Worm (Caenorhabditis elegans) whole organism, young adult: ENCODE measurements around the gene E01G4.5.
A peak's percentile ranks its signal among the peaks of the same experiment; 100 is the strongest.

Experiments used
- D2030.7 ChIP-seq: fragments of 200-800 bp; sonication (Bioruptor generic); IDR thresholded peaks from 2 replicates; pipeline ENCODE4 v1.3.6; 2022; ENCODE audit warnings: missing genetic modification reagents, missing genetic modification characterization, missing compliant biosample characterization
- F10E7.11 ChIP-seq: sonication (generic microtip); optimal IDR thresholded peaks from 2 replicates; lab custom pipeline; 2017; ENCODE audit warnings: mild to moderate bottlenecking, missing genetic modification characterization, moderate library complexity, missing compliant biosample characterization
- F22D6.2 ChIP-seq: sonication (generic microtip); optimal IDR thresholded peaks from 2 replicates; lab custom pipeline; 2016; ENCODE audit warnings: mild to moderate bottlenecking, missing genetic modification characterization, missing compliant biosample characterization
- K12H6.12 ChIP-seq: fragments of 200-800 bp; sonication (Bioruptor generic); optimal IDR thresholded peaks from 2 replicates; lab custom pipeline; 2018; ENCODE audit warnings: mild to moderate bottlenecking, missing genetic modification characterization, missing compliant biosample characterization
- Y56A3A.18 ChIP-seq: fragments of 200-800 bp; sonication (Bioruptor generic); IDR thresholded peaks from 2 replicates; pipeline ENCODE4 v1.3.6; 2022; ENCODE audit warnings: missing genetic modification reagents, missing genetic modification characterization, missing compliant biosample characterization
- Y79H2A.3 ChIP-seq: fragments of 200-800 bp; sonication (Bioruptor generic); conservative IDR thresholded peaks from 2 replicates; pipeline ENCODE4 v1.3.6; 2022; ENCODE audit warnings: missing genetic modification reagents, missing genetic modification characterization, missing compliant biosample characterization
- ama-1 ChIP-seq, 3 experiments: fragments of 150-350 bp in 1 of 3; sonication (generic microtip) in 2 of 3; optimal IDR thresholded peaks; 2 replicates each; lab custom pipeline; 2014 to 2018; ENCODE audit warnings: missing biosample characterization in 2 of 3, missing genetic modification characterization in 2 of 3, missing genetic modification reagents in 2 of 3
- aptf-2 ChIP-seq: fragments of 200-800 bp; sonication (Bioruptor generic); conservative IDR thresholded peaks from 2 replicates; pipeline ENCODE4 v1.3.6; 2022; ENCODE audit warnings: missing genetic modification reagents, missing genetic modification characterization, missing compliant biosample characterization
- atf-7 ChIP-seq: sonication (generic microtip); optimal IDR thresholded peaks from 2 replicates; lab custom pipeline; 2017; ENCODE audit warnings: mild to moderate bottlenecking, missing genetic modification characterization, missing compliant biosample characterization
- cebp-2 ChIP-seq: fragments of 200-800 bp; sonication (Bioruptor generic); IDR thresholded peaks from 2 replicates; pipeline ENCODE4 v1.3.6; 2022; ENCODE audit warnings: missing genetic modification characterization, missing compliant biosample characterization
- ceh-27 ChIP-seq: fragments of 200-800 bp; sonication (Bioruptor generic); optimal IDR thresholded peaks from 2 replicates; lab custom pipeline; 2018; ENCODE audit warnings: mild to moderate bottlenecking, missing genetic modification characterization, moderate library complexity, missing compliant biosample characterization
- ceh-79 ChIP-seq: sonication (generic microtip); optimal IDR thresholded peaks from 2 replicates; lab custom pipeline; 2017; ENCODE audit warnings: mild to moderate bottlenecking, missing genetic modification characterization, missing compliant biosample characterization
- die-1 ChIP-seq: sonication (generic microtip); optimal IDR thresholded peaks from 2 replicates; lab custom pipeline; 2016; ENCODE audit warnings: missing genotype, mild to moderate bottlenecking, missing genetic modification characterization, missing compliant biosample characterization
- egl-44 ChIP-seq: fragments of 200-800 bp; sonication (Bioruptor generic); IDR thresholded peaks from 2 replicates; pipeline ENCODE4 v1.3.6; 2022; ENCODE audit warnings: missing genetic modification reagents, missing genetic modification characterization, missing compliant biosample characterization
- ekl-4 ChIP-seq: fragments of 200-800 bp; sonication (Bioruptor generic); IDR thresholded peaks from 2 replicates; pipeline ENCODE4 v1.3.6; 2022; ENCODE audit warnings: missing genetic modification reagents, missing genetic modification characterization, missing compliant biosample characterization
- gei-17 ChIP-seq: fragments of 200-800 bp; sonication (Bioruptor generic); optimal IDR thresholded peaks from 2 replicates; lab custom pipeline; 2018; ENCODE audit warnings: mild to moderate bottlenecking, missing genetic modification characterization, missing compliant biosample characterization
- hlh-26 ChIP-seq: fragments of 200-800 bp; sonication (Bioruptor generic); conservative IDR thresholded peaks from 2 replicates; pipeline ENCODE4 v1.3.6; 2022; ENCODE audit warnings: missing genetic modification reagents, missing genetic modification characterization, missing compliant biosample characterization
- lin-26 ChIP-seq: fragments of 200-800 bp; sonication (Bioruptor generic); IDR thresholded peaks from 2 replicates; pipeline ENCODE4 v1.3.6; 2022; ENCODE audit warnings: missing genetic modification reagents, missing genetic modification characterization, missing compliant biosample characterization
- lir-1 ChIP-seq: fragments of 200-800 bp; sonication (Bioruptor generic); conservative IDR thresholded peaks from 2 replicates; pipeline ENCODE4 v1.3.6; 2022; ENCODE audit warnings: missing genetic modification reagents, missing genetic modification characterization, missing compliant biosample characterization
- madf-3 ChIP-seq: fragments of 200-800 bp; sonication (Bioruptor generic); IDR thresholded peaks from 2 replicates; pipeline ENCODE4 v1.3.6; 2022; ENCODE audit warnings: missing genetic modification reagents, missing genetic modification characterization, missing compliant biosample characterization
- mcd-1 ChIP-seq: fragments of 200-800 bp; sonication (Bioruptor generic); IDR thresholded peaks from 2 replicates; pipeline ENCODE4 v1.3.6; 2022; ENCODE audit warnings: missing genetic modification reagents, missing genetic modification characterization, missing compliant biosample characterization
- mes-4 ChIP-seq: sonication (generic microtip); optimal IDR thresholded peaks from 2 replicates; lab custom pipeline; 2016; ENCODE audit warnings: missing genotype, missing genetic modification characterization, missing compliant biosample characterization
- nhr-179 ChIP-seq: sonication (generic microtip); optimal IDR thresholded peaks from 2 replicates; lab custom pipeline; 2016; ENCODE audit warnings: mild to moderate bottlenecking, missing genetic modification characterization, missing compliant biosample characterization
- nhr-27 ChIP-seq: fragments of 200-800 bp; sonication (Bioruptor generic); optimal IDR thresholded peaks from 2 replicates; lab custom pipeline; 2018; ENCODE audit warnings: mild to moderate bottlenecking, missing genetic modification characterization, moderate library complexity, missing compliant biosample characterization
- nhr-80 ChIP-seq: sonication (generic microtip); optimal IDR thresholded peaks from 2 replicates; lab custom pipeline; 2016; ENCODE audit warnings: missing genetic modification characterization, missing compliant biosample characterization
- snpc-1.3 ChIP-seq: sonication (generic microtip); optimal IDR thresholded peaks from 2 replicates; lab custom pipeline; 2017; ENCODE audit warnings: missing genetic modification characterization, mild to moderate bottlenecking, missing compliant biosample characterization, antibody characterized with exemption, moderate library complexity, missing genotype, missing genetic modification reagents; ENCODE audit not compliant: insufficient read depth
- tbp1 ChIP-seq: fragments of 200-800 bp; sonication (Bioruptor generic); optimal IDR thresholded peaks from 2 replicates; lab custom pipeline; 2018; ENCODE audit warnings: mild to moderate bottlenecking, missing genetic modification characterization, missing compliant biosample characterization
- tbx-9 ChIP-seq: sonication (generic microtip); optimal IDR thresholded peaks from 2 replicates; lab custom pipeline; 2016; ENCODE audit warnings: borderline replicate concordance, missing genetic modification characterization, inconsistent platforms, missing compliant biosample characterization
- xnd-1 ChIP-seq: sonication (generic microtip); optimal IDR thresholded peaks from 2 replicates; lab custom pipeline; 2016; ENCODE audit warnings: missing genotype, missing genetic modification reagents, missing genetic modification characterization, missing compliant biosample characterization
- zfh-2 ChIP-seq: fragments of 200-800 bp; sonication (Bioruptor generic); conservative IDR thresholded peaks from 2 replicates; pipeline ENCODE4 v1.3.6; 2022; ENCODE audit warnings: missing genetic modification reagents, missing genetic modification characterization, missing compliant biosample characterization
- ztf-25 ChIP-seq: fragments of 200-800 bp; sonication (Bioruptor generic); IDR thresholded peaks from 2 replicates; pipeline ENCODE4 v1.3.6; 2022; ENCODE audit warnings: missing genetic modification reagents, missing genetic modification characterization, missing compliant biosample characterization
- ztf-28 ChIP-seq: fragments of 200-800 bp; sonication (Bioruptor generic); IDR thresholded peaks from 2 replicates; pipeline ENCODE4 v1.3.6; 2022; ENCODE audit warnings: missing genetic modification reagents, missing genetic modification characterization, missing compliant biosample characterization
- ztf-3 ChIP-seq: fragments of 200-800 bp; sonication (Bioruptor generic); optimal IDR thresholded peaks from 2 replicates; lab custom pipeline; 2018; ENCODE audit warnings: mild to moderate bottlenecking, missing genetic modification characterization, missing compliant biosample characterization
- ztf-6 ChIP-seq: fragments of 200-800 bp; sonication (Bioruptor generic); IDR thresholded peaks from 2 replicates; pipeline ENCODE4 v1.3.6; 2022; ENCODE audit warnings: missing genetic modification reagents, missing genetic modification characterization, missing compliant biosample characterization

Gene E01G4.5

DNA sequence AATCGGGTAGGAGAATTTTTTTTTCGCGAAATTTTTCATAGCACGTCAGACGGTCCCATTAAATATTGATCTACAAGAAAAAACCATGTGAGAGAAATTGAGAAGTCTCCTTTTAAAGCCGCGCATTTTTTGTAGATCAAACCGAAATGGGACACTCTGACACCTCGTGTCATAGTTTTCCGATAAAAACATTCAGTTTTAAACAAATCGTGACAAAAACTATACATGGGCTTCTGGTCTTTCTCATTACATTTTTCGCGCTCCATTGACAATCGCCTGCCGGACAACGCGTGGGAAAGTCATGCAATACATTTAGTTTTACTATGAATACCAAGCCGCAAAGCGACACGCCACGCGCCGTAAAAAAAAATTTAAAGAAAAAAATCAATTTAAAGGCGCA lies 33.2 kb downstream of the E01G4.5 start:
- no peak for TF ChIP-seq tbp1 (GFP tag; lab: Kevin White, UChicago)
- no peak for TF ChIP-seq hlh-26 (GFP tag; lab: Robert Waterston, UW)
- TF ChIP-seq madf-3 = no peak
- TF ChIP-seq mes-4 (tag; lab: Kevin White, UChicago) = no peak
- no peak for TF ChIP-seq K12H6.12
- TF ChIP-seq ztf-3 (GFP tag; lab: Kevin White, UChicago) = no peak
- TF ChIP-seq lin-26 (GFP tag; lab: Robert Waterston, UW) = no peak
- TF ChIP-seq, all 124 proteins: peak for 0

DNA sequence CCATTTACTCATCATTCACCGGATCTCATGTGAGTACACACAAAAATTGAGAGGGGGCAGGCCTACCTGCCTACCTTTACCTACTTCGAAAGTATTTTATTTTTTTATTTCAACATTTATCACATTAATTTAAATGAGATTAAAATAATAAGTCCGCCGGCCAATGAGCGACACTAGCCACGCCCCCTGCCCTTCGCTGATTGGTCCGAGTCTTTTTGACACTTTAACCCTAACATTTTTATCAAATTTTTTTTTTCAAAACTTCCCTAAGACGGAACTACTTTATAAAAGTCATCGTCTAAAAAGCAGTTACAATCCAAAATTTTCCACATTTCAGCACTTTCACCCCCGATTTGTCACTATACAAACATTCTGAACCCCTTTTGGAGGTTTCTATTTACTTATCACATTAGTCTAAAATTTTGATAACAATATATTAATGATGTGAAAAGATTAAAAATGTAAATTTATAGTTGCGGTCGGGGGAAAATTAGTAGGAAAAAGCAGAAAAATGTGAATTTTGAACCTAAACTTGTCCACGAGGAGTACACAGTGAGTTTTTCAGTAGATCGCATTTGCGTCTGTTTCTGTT lies 33.9 kb downstream of the E01G4.5 start:
- TF ChIP-seq mcd-1 (GFP tag; lab: Robert Waterston, UW) (no peak), nhr-80 (peak; percentile 9), xnd-1 (no peak), lir-1 (no peak)
- TF ChIP-seq, all 124 proteins: peak for 1

DNA sequence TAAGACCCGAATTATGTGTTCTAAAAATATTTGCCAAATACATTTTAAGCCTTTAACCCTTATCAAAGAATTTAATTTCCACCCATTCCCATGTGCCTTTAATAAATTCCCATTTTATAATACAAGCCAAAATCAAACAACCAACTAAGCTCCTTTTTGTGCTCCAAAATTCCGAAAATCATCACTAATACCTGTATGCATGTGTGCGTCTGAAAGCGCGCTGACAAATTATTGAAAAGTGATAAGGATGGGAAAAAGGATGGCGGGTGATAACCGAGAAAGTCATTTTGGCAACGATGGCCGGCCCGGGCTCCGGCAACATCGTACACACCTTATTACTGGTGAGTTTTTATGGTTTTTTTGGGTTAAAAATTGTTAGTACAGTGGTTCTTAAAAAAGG lies 35.3 kb downstream of the E01G4.5 start, which contains the start of gene nep-17:
TSS of gene nep-17 (plus strand) at position 285 of the 400 bp plus-strand sequence.
- TF ChIP-seq F22D6.2 (tag; lab: Kevin White, UChicago) (no peak), atf-7 (no peak), ceh-27 (GFP tag; lab: Kevin White, UChicago) (no peak), hlh-26 (GFP tag; lab: Robert Waterston, UW) (no peak), ztf-6 (GFP tag; lab: Robert Waterston, UW) (no peak), nhr-80 (peak; percentile 68), egl-44 (GFP tag; lab: Robert Waterston, UW) (no peak), Y79H2A.3 (GFP tag; lab: Robert Waterston, UW) (no peak), ekl-4 (no peak)

DNA sequence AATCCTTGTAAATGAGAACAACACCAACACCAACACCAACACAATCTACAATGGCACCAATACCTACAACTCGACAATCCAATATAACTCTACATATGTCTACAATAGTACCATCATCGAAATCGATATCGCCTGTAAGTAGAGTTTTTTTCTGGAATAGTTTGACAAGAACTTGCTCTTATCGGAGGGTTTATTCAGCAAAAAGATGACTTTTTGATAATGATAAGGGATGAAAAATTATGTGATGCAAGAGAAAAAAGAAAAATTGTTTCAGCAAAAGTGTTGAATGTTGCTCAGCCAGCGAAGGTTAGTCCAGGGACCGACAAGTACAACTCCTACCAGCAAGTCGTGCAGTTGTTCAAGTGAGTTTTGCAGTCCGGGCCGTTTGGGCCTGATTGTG lies 36.4 kb downstream of the E01G4.5 start:
- TF ChIP-seq D2030.7 (GFP tag; lab: Robert Waterston, UW) (no peak), nhr-80 (peak; percentile 42), Y79H2A.3 (GFP tag; lab: Robert Waterston, UW) (no peak)

DNA sequence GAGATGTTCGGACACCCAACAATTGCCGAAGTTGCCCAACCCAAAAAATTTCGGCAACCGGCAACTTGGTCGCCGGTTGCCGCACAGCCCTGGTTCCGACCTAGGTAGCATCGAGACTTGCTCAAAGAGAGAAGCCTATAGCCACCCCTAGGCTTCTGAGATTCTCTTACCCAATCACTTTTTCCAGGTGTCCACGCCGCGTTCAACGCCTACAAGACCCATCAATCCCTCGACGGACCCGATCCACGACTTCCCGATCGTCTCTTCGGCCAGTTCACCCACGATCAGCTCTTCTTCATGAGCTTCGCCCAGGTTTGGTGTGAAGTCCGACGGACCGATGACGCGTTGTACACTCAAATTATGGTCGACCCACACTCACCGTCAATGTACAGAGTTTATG lies 43.6 kb downstream of the E01G4.5 start:
- TF ChIP-seq F22D6.2 (tag; lab: Kevin White, UChicago) (no peak), zfh-2 (GFP tag; lab: Robert Waterston, UW) (peak; percentile 55; the same call in 1 of the 2 replicates)

DNA sequence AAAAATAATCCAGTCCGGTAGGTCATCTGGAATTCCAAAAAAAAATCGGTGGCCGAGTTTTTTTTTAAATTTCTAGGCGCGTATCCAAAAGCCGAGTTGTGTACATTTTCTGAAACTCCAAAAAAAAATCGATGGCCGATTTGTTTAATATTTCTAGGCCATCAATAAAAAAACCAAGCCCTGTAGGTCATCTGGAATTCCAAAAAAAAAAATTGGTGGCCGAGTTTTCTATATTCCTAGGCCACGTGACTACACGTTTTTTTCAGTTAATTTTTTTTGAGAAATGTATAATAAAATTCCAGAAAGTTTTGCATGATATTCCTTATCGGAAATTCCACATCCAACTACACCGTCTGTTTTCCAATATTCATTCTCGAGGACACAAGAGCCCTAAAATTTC lies 45.4 kb downstream of the E01G4.5 start, which contains the start of gene sre-45:
TSS of gene sre-45 (plus strand) at position 301 of the 400 bp plus-strand sequence.
- TF ChIP-seq ama-1 (optimal IDR thresholded peaks at IDR 0.05; lab: Kevin White, UChicago) (no peak), ama-1 (GFP tag; optimal IDR thresholded peaks at IDR 0.05; lab: Kevin White, UChicago) (no peak), F10E7.11 (tag; lab: Kevin White, UChicago) (no peak), mes-4 (tag; lab: Kevin White, UChicago) (no peak), gei-17 (GFP tag; lab: Kevin White, UChicago) (no peak), zfh-2 (GFP tag; lab: Robert Waterston, UW) (no peak), nhr-27 (tag; lab: Kevin White, UChicago) (no peak), ztf-25 (GFP tag; lab: Robert Waterston, UW) (no peak), nhr-179 (tag; lab: Kevin White, UChicago) (no peak), die-1 (tag; lab: Kevin White, UChicago) (no peak), egl-44 (GFP tag; lab: Robert Waterston, UW) (no peak), ceh-79 (tag; lab: Kevin White, UChicago) (no peak), snpc-1.3 (tag; lab: Kevin White, UChicago) (no peak), Y56A3A.18 (GFP tag; lab: Robert Waterston, UW) (no peak), tbp1 (GFP tag; lab: Kevin White, UChicago) (no peak), ztf-28 (GFP tag; lab: Robert Waterston, UW) (no peak), ekl-4 (no peak), aptf-2 (GFP tag; lab: Robert Waterston, UW) (no peak), tbx-9 (tag; lab: Kevin White, UChicago) (no peak), cebp-2 (GFP tag; lab: Robert Waterston, UW) (no peak)
- TF ChIP-seq, all 124 proteins: peak for 0
